Worm (Caenorhabditis elegans): ENCODE data around the gene frpr-9.

The frpr-9 gene

DNA sequence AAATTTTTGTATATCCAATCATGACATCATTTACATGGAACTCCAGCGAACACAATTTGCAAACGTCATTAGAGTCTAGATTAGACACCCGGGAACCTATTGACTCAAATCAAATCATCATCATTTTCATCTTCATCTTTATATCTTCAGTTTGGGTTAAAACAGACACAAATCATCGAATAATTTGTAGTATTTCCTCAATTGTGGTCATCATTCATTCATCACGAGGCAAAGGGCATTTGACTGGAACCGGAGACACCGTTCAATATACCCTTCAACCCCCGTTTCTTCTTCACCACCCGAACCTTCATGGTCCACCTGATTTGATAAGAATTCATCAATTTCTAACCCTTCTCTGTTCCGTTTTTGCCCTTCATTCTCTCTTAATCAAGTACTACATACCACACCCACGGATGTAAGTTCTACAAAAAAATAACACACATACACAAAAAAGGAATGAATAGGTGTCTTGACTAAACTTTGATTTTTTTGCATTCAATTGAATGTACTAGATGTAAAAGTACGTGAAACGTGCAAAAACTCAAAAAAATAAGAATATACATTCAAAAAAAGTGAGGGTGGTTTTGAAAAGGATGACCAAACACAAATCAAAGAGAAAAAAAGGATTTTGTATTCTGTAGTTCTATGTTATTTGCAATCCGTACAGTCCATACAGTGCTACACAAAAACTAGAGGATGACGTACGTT lies 25.1 kb downstream of the frpr-9 start:
- no peak for TF ChIP-seq unc-62 (GFP tag; optimal IDR thresholded peaks at IDR 0.05)

DNA sequence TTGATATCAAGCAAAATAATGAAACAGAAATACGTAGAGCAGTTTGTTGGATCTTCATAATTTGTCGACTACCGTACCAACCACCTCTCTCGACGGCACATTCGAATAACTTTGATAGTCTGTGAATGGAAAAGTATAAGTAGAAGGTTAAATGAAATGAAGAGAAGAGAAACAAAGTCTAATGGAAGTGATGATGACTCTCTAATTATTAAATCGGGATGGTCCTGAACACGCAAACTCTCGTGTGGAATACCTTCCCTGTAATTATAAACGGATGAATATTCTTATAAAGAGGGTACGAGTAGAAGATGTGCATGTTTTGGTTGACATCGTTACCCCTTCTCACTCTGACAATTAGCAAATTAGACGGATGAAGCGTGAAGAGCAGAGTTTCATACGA lies 30.9 kb downstream of the frpr-9 start, which contains the start of the genes C13G3.12 and hot-6:
TSS of gene C13G3.12 (minus strand) at position 101 of the 400 bp plus-strand sequence.
TSS of gene hot-6 (minus strand) at position 121 of the 400 bp plus-strand sequence.
- TF ChIP-seq unc-62 (GFP tag; optimal IDR thresholded peaks at IDR 0.05): no peak

DNA sequence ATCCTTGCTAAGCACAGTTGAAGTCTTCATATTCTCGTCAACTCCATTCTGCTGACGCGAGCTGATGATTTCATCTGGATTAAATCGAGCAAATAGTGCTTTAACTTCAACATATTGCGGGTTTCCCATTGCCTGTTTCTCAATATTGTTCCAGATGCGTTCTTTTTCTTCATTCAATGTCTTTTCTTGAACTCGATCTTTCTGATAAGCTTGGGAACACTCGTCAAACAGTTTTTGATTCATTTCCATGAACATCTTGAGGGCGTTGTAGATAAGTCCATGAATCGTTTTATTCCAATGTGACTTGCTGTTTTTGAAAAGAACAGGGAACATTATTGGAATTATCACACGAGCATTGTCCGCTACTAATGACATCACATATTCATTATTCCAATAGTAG lies 35.9 kb downstream of the frpr-9 start:
- TF ChIP-seq unc-62 (GFP tag; optimal IDR thresholded peaks at IDR 0.05): no peak

DNA sequence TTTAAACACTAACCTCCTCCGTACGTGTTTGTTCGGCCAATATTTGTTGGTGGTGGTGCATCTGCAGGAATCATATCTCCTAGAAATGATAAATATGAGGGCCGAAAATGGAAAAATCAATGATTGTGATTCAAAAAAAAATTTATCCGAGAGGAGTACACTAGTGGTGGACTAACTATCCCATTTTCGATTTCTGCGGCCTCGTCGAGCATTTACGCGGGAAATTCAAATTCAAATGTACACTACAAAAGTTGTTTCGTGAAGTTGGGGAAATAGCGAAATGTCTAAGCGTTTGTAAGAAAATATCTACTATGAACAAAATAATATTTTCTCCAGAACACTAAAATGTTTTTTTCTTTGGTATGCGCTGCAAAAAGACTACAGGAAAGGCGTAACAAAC lies 37.4 kb downstream of the frpr-9 start:
- TF ChIP-seq unc-62 (GFP tag; optimal IDR thresholded peaks at IDR 0.05): no peak

DNA sequence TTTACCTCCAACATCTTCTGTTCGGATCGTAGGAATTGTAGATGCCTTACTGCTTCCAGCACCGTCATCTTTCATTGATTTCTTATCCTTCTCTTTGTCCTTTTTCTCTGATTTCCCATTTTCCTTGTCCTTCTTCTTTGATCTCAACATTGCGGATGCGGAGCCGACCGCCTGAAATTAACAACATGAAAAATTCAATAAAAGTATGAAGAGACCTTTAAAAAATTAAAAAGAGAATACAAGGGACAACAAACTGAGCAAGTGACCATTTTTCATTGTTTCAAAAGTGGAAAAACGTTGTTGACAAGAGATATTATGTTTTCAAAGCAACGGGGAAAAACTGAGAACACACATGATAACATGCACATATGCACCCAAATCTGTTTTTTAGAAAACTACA lies 38.8 kb downstream of the frpr-9 start:
- TF ChIP-seq unc-62 (GFP tag; optimal IDR thresholded peaks at IDR 0.05): no peak

DNA sequence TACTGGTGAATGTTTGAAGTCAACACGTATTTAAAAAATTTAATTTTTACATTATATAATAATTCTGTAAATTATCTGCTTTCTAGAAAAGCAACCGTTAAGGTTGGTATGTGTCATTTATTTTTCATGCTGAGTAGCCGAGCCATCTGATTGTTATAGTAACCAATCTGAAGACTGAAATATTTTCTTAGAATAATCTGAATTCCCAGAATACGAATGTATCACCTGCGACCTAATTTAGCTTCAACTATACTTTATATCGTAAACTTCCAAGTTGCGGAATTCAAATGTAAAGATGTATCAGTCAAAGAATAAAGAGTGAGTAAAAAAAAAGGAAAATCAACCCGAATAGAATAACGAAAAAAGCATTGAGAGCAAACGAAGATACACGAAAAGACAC lies 41.4 kb downstream of the frpr-9 start:
- TF ChIP-seq unc-62 (GFP tag; optimal IDR thresholded peaks at IDR 0.05): no peak

DNA sequence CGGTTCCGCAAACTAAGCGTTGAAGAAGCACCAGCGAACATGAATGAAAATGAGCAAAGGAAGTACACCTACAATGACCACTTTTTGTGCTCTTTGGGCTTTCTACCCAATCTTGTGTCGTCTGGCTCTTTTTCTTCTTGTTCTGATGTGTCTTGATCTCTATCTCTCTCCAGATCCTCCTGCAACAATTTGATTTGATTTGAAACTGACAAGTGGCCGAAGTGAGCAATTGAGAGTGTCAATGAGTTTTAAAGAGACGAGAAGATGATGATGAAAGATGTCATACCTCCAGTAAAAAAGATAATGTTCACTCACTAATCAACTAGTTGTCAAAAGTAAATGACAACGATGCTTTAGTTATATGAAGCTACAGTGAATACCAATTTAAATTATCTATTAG lies 42.9 kb downstream of the frpr-9 start, which contains the start of gene pptr-2:
TSS of gene pptr-2 (minus strand) at position 184 of the 400 bp plus-strand sequence.
- no peak for TF ChIP-seq unc-62 (GFP tag; optimal IDR thresholded peaks at IDR 0.05)

DNA sequence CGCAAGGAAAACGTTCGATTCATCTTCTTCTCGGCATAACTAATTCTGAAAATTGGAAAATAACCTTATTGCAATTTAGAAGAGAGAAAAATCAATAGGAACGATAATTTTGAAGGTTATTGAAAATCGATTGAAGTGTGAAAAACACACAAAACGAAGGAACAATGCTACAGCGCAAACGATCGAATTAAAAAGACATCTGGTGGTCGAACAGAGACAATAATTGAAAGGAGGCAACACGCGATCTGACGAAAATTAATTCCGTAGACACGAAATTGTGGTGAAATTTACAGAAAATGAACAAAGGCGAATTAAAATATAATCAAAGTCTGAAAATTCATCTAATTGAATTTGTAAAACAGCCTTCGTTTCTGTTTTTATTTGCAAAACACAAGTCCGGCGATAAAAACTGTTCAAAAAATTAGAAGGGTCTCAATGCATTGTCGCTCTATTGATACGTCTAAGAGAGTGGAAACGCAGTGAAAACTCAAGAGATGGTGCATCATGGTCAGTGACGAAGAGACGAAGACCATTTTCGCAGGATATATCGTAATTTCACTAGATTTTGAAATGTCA lies 47.6 kb downstream of the frpr-9 start, which contains the start of gene pak-2:
TSS of gene pak-2 (minus strand) at position 51 of the 576 bp plus-strand sequence.
- TF ChIP-seq unc-62 (GFP tag; optimal IDR thresholded peaks at IDR 0.05): no peak

DNA sequence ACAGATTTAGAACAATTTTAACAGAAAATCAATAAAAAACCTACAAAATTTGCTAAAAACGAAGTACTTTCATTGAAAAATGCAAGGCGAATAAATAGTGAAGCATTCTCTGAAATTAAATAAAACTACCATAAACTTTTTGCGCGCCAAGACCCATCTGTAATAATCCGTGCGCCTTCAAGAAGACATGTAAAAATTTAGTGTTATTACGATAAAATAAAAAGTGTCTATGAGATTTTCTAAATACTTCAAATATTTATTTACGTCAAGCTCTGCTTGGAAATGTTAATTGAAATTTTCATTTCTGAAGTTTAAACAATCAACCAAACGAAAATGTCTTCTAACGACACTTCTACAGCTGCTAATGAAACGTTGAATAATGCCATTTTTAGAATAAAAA lies 48.1 kb downstream of the frpr-9 start, which contains the start of gene C45B11.9:
TSS of gene C45B11.9 (plus strand) at position 301 of the 400 bp plus-strand sequence.
- no peak for TF ChIP-seq unc-62 (GFP tag; optimal IDR thresholded peaks at IDR 0.05)

DNA sequence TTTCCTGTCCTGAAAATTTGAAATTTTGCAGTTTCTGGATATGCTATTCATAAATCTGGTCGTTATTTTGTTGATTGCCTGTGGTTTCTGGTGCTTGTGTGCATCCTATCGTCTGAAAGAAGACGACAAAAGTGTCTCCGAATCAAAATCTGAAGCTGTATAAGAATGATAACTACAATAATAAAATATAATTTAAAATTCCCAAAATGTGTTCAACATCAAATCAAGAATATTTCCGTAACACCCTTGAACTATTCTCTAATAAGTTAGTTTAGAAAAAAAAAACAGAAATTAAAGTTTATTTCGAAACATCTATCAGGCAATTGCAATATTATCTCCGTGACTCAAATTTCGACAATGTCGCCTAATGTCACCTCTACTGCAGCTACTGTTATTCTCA lies 48.6 kb downstream of the frpr-9 start, which contains the start of gene C45B11.8:
TSS of gene C45B11.8 (plus strand) at position 301 of the 400 bp plus-strand sequence.
- TF ChIP-seq unc-62 (GFP tag; optimal IDR thresholded peaks at IDR 0.05): no peak

DNA sequence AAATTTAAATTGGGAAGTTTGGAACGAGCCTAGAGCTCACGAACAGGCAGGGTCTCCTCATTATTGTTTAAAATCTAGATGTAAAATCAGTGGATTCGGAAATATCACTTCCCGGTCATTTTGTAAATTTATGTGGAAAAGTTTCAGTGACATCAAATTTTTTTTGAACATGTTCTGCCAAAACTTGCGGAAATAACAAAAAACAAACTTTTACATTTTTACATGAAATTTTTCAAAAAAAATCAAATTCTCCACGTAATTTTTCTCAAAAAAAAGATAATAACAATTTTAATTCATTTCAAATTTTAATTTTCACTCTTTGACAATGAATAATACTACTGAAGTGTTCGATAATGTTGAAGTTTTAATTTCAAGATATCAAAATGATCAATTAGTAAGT lies 49.6 kb downstream of the frpr-9 start, which contains the start of gene C45B11.5:
TSS of gene C45B11.5 (plus strand) at position 301 of the 400 bp plus-strand sequence.
- no peak for TF ChIP-seq unc-62 (GFP tag; optimal IDR thresholded peaks at IDR 0.05)

DNA sequence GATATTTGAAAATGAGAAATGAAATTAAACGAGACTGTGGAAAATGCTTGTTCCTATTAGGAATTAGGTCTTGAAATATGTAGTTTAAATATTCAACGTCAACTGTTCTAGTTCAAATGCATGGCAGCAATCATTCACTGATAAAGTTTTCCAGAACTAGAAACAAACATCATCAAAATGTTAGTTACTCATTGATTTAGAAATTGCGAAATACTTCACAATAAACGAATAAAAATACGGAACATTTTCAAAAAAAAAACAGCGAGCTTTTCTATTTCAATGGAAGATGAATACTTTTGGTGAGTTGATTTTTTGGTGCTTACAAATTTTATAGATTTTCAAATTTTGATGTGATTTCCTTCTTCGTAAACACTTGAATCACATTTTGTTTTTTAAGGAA lies 50.6 kb downstream of the frpr-9 start, which contains the start of gene C45B11.2:
TSS of gene C45B11.2 (plus strand) at position 173 of the 400 bp plus-strand sequence.
- TF ChIP-seq unc-62 (GFP tag; optimal IDR thresholded peaks at IDR 0.05): no peak

DNA sequence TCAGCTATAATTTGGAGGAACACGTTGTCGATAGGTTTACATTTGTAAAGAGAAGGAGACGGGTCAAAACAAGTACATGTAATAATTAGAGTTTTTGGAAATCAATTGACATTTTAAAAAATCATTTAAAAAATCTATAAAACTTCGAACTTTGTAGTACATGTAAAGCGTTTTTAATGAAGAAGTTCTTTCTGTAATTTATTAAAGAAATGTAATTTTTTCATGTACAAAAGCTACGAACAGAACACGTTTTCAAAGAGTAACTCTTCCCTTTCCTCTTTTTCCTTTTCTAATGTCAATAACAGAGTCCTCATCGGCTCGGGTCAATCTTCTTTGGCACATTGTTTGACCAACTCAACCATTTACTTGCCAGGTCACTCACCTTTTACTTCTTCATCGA lies 51.9 kb downstream of the frpr-9 start, which contains the start of gene C45B11.6:
TSS of gene C45B11.6 (plus strand) at position 301 of the 400 bp plus-strand sequence.
- TF ChIP-seq unc-62 (GFP tag; optimal IDR thresholded peaks at IDR 0.05): no peak
